In genomic region chr2L:14706194-14706593, dm6 we compare ENCODE assay signal across 6 fruit fly cellular contexts.
TF ChIP-seq lines count a peak whose summit lies in the region.

No protein-coding gene starts in this region.

- peak; percentile 98 to 99 for TF ChIP-seq CTCF in S2 (optimal IDR thresholded peaks at IDR 0.05; lab: Kevin White, UChicago)
- TF ChIP-seq CTCF in whole organism, embryonic (GFP tag; optimal IDR thresholded peaks at IDR 0.05; lab: Kevin White, UChicago): peak; percentile 100

TF ChIP-seq in whole organism, adult, 20 proteins besides CTCF, POLR2A, EP300 and RAD21 (continues in another document):
- TF ChIP-seq Mnt (GFP tag; optimal IDR thresholded peaks at IDR 0.05; lab: Kevin White, UChicago): peak; percentile 23
- no peak for TF ChIP-seq tj (GFP tag; optimal IDR thresholded peaks at IDR 0.05; lab: Kevin White, UChicago)
- TF ChIP-seq ovo (GFP tag; optimal IDR thresholded peaks at IDR 0.05; lab: Kevin White, UChicago): peak; percentile 27
- TF ChIP-seq CG7045 (GFP tag; optimal IDR thresholded peaks at IDR 0.05; lab: Kevin White, UChicago): peak; percentile 35
- TF ChIP-seq CG11617 (GFP tag; optimal IDR thresholded peaks at IDR 0.05; lab: Kevin White, UChicago): no peak
- no peak for TF ChIP-seq cnc (optimal IDR thresholded peaks at IDR 0.05; lab: Kevin White, UChicago)
- TF ChIP-seq Clk (GFP tag; optimal IDR thresholded peaks at IDR 0.05; lab: Kevin White, UChicago): no peak
- TF ChIP-seq bab1 (GFP tag; optimal IDR thresholded peaks at IDR 0.05; lab: Kevin White, UChicago): peak; percentile 81
- TF ChIP-seq CG5204 (GFP tag; optimal IDR thresholded peaks at IDR 0.05; lab: Kevin White, UChicago): peak; percentile 49
- TF ChIP-seq CG1620 (GFP tag; optimal IDR thresholded peaks at IDR 0.05; lab: Kevin White, UChicago): peak; percentile 74
- peak; percentile 85 for TF ChIP-seq Hr96 (GFP tag; optimal IDR thresholded peaks at IDR 0.05; lab: Kevin White, UChicago)
- TF ChIP-seq CG33017 (tag; optimal IDR thresholded peaks at IDR 0.05; lab: Kevin White, UChicago): no peak
- TF ChIP-seq CG7101 (tag; optimal IDR thresholded peaks at IDR 0.05; lab: Kevin White, UChicago): peak; percentile 46
- TF ChIP-seq cic (GFP tag; optimal IDR thresholded peaks at IDR 0.05; lab: Kevin White, UChicago): no peak
- TF ChIP-seq toe (GFP tag; optimal IDR thresholded peaks at IDR 0.05; lab: Kevin White, UChicago): peak; percentile 78
- peak; percentile 16 for TF ChIP-seq CG14711 (tag; optimal IDR thresholded peaks at IDR 0.05; lab: Kevin White, UChicago)
- TF ChIP-seq CG12768 (GFP tag; optimal IDR thresholded peaks at IDR 0.05; lab: Kevin White, UChicago): peak; percentile 17
- peak; percentile 54 for TF ChIP-seq pad (GFP tag; optimal IDR thresholded peaks at IDR 0.05; lab: Kevin White, UChicago)

TF ChIP-seq in whole organism, embryonic, 481 proteins besides CTCF, POLR2A, EP300 and RAD21 (continues in another document):
- TF ChIP-seq CG5180 (GFP tag; optimal IDR thresholded peaks at IDR 0.05; lab: Kevin White, UChicago): peak; percentile 31
- TF ChIP-seq lilli (GFP tag; optimal IDR thresholded peaks at IDR 0.05; lab: Kevin White, UChicago): peak; percentile 76
- peak; percentile 15 for TF ChIP-seq Oli (tag; optimal IDR thresholded peaks at IDR 0.05; lab: Kevin White, UChicago)
- peak; percentile 46 to 50 for TF ChIP-seq Hr51 (GFP tag; optimal IDR thresholded peaks at IDR 0.05; lab: Kevin White, UChicago)
- no peak for TF ChIP-seq tna (GFP tag; IDR thresholded peaks at IDR 0.05; lab: Robert Waterston, UW; ENCODE audit: partially characterized antibody)
- peak; percentile 29 for TF ChIP-seq HHEX (GFP tag; optimal IDR thresholded peaks at IDR 0.05; lab: Kevin White, UChicago)
- peak; percentile 13 for TF ChIP-seq grn (GFP tag; optimal IDR thresholded peaks at IDR 0.05; lab: Kevin White, UChicago)
- peak; percentile 62 for TF ChIP-seq CG9727 (GFP tag; optimal IDR thresholded peaks at IDR 0.05; lab: Kevin White, UChicago)
- peak; percentile 11 for TF ChIP-seq CrebB (tag; optimal IDR thresholded peaks at IDR 0.05; lab: Kevin White, UChicago)
- TF ChIP-seq Atf6 (GFP tag; IDR thresholded peaks at IDR 0.05; lab: Robert Waterston, UW): no peak; the same call in 1 of the 2 replicates
- peak; percentile 59 for TF ChIP-seq HmgD (GFP tag; optimal IDR thresholded peaks at IDR 0.05; lab: Kevin White, UChicago)
- peak; percentile 43; the same call in 1 of the 3 replicates for TF ChIP-seq sr (GFP tag; IDR thresholded peaks at IDR 0.05; lab: Robert Waterston, UW)
- TF ChIP-seq CG10209 (GFP tag; optimal IDR thresholded peaks at IDR 0.05; lab: Kevin White, UChicago): peak; percentile 50
- TF ChIP-seq CHES-1-like (GFP tag; optimal IDR thresholded peaks at IDR 0.05; lab: Kevin White, UChicago): peak; percentile 51
- TF ChIP-seq Stat92E (GFP tag; optimal IDR thresholded peaks at IDR 0.05; lab: Kevin White, UChicago): no peak
- no peak for TF ChIP-seq HLH4C (GFP tag; IDR thresholded peaks at IDR 0.05; lab: Robert Waterston, UW; ENCODE audit: partially characterized antibody)
- peak; percentile 36 for TF ChIP-seq CG8089 (GFP tag; optimal IDR thresholded peaks at IDR 0.05; lab: Kevin White, UChicago)
- TF ChIP-seq CoRest (tag; optimal IDR thresholded peaks at IDR 0.05; lab: Kevin White, UChicago): peak; percentile 59

TF ChIP-seq in whole organism, prepupa, 60 proteins besides CTCF, POLR2A, EP300 and RAD21 (continues in another document):
- peak; percentile 55 for TF ChIP-seq Ets21C (GFP tag; optimal IDR thresholded peaks at IDR 0.05; lab: Kevin White, UChicago)
- 0 out of 2 replicates have a peak, but pooled peaks have one; percentile 22 for TF ChIP-seq CG11294 (GFP tag; IDR thresholded peaks at IDR 0.05; lab: Robert Waterston, UW)
- TF ChIP-seq OdsH (GFP tag; optimal IDR thresholded peaks at IDR 0.05; lab: Kevin White, UChicago): peak; percentile 44
- peak in 1 of 2 experiments; percentile 28 for TF ChIP-seq salr (GFP tag; optimal IDR thresholded peaks at IDR 0.05; lab: Kevin White, UChicago)
- 0 out of 3 replicates have a peak, but pooled peaks have one; percentile 40 for TF ChIP-seq CG6163 (GFP tag; IDR thresholded peaks at IDR 0.05; lab: Robert Waterston, UW)
- peak; percentile 42 for TF ChIP-seq CG8319 (GFP tag; optimal IDR thresholded peaks at IDR 0.05; lab: Kevin White, UChicago)
- TF ChIP-seq CG8119 (GFP tag; IDR thresholded peaks at IDR 0.05; lab: Robert Waterston, UW): no peak
- TF ChIP-seq Smox (GFP tag; optimal IDR thresholded peaks at IDR 0.05; lab: Kevin White, UChicago): peak; percentile 34
- TF ChIP-seq CG7368 (GFP tag; optimal IDR thresholded peaks at IDR 0.05; lab: Kevin White, UChicago): no peak
- peak; percentile 43 for TF ChIP-seq Eip75B (GFP tag; optimal IDR thresholded peaks at IDR 0.05; lab: Kevin White, UChicago)
- peak; percentile 14 for TF ChIP-seq Sox102F (GFP tag; optimal IDR thresholded peaks at IDR 0.05; lab: Kevin White, UChicago)
- peak; percentile 21 for TF ChIP-seq Sox14 (GFP tag; optimal IDR thresholded peaks at IDR 0.05; lab: Kevin White, UChicago)
- TF ChIP-seq spab (GFP tag; optimal IDR thresholded peaks at IDR 0.05; lab: Kevin White, UChicago): no peak
- TF ChIP-seq CG6854 (GFP tag; optimal IDR thresholded peaks at IDR 0.05; lab: Kevin White, UChicago): no peak
- TF ChIP-seq CG6792 (GFP tag; optimal IDR thresholded peaks at IDR 0.05; lab: Kevin White, UChicago): peak; percentile 23
- TF ChIP-seq Eip93F (GFP tag; optimal IDR thresholded peaks at IDR 0.05; lab: Kevin White, UChicago): no peak
- peak; percentile 41 for TF ChIP-seq pdm3 (GFP tag; optimal IDR thresholded peaks at IDR 0.05; lab: Kevin White, UChicago)
- peak; percentile 53 for TF ChIP-seq Hr4 (GFP tag; optimal IDR thresholded peaks at IDR 0.05; lab: Kevin White, UChicago)
- TF ChIP-seq Eip78C (GFP tag; lab: Kevin White, UChicago): peak; percentile 90

TF ChIP-seq in whole organism, pupa, 21 proteins besides CTCF, POLR2A, EP300 and RAD21:
- TF ChIP-seq CG8159 (tag; optimal IDR thresholded peaks at IDR 0.05; lab: Kevin White, UChicago) (no peak), CG34367 (tag; optimal IDR thresholded peaks at IDR 0.05; lab: Kevin White, UChicago) (no peak), Snoo (tag; optimal IDR thresholded peaks at IDR 0.05; lab: Kevin White, UChicago) (peak; percentile 47), CG12605 (GFP tag; IDR thresholded peaks at IDR 0.05; lab: Robert Waterston, UW) (no peak), CG10348 (GFP tag; IDR thresholded peaks at IDR 0.05; lab: Robert Waterston, UW) (no peak), CG14655 (GFP tag; optimal IDR thresholded peaks at IDR 0.05; lab: Kevin White, UChicago) (no peak), Pif1A (GFP tag; optimal IDR thresholded peaks at IDR 0.05; lab: Kevin White, UChicago) (no peak), fd96Ca (GFP tag; IDR thresholded peaks at IDR 0.05; lab: Robert Waterston, UW) (no peak), CG15710 (tag; optimal IDR thresholded peaks at IDR 0.05; lab: Kevin White, UChicago) (no peak), CG8301 (tag; optimal IDR thresholded peaks at IDR 0.05; lab: Kevin White, UChicago) (no peak), CG32121 (GFP tag; IDR thresholded peaks at IDR 0.05; lab: Robert Waterston, UW) (no peak), CG4496 (GFP tag; IDR thresholded peaks at IDR 0.05; lab: Robert Waterston, UW) (peak; percentile 77; the same call in 2 of the 3 replicates), EcR (GFP tag; optimal IDR thresholded peaks at IDR 0.05; lab: Kevin White, UChicago) (no peak), CG13204 (GFP tag; optimal IDR thresholded peaks at IDR 0.05; lab: Kevin White, UChicago) (no peak), Pif1B (GFP tag; optimal IDR thresholded peaks at IDR 0.05; lab: Kevin White, UChicago) (no peak), rn (GFP tag; IDR thresholded peaks at IDR 0.05; lab: Robert Waterston, UW) (0 out of 2 replicates have a peak, but pooled peaks have one; percentile 22), CG9948 (tag; optimal IDR thresholded peaks at IDR 0.05; lab: Kevin White, UChicago) (no peak), D1 (tag; optimal IDR thresholded peaks at IDR 0.05; lab: Kevin White, UChicago) (peak; percentile 82), gl (tag; optimal IDR thresholded peaks at IDR 0.05; lab: Kevin White, UChicago) (no peak), CG17806 (tag; optimal IDR thresholded peaks at IDR 0.05; lab: Kevin White, UChicago) (no peak), Ets98B (GFP tag; IDR thresholded peaks at IDR 0.05; lab: Robert Waterston, UW) (no peak)

TF ChIP-seq in whole organism, wandering third instar larva, 38 proteins besides CTCF, POLR2A, EP300 and RAD21 (continues in another document):
- TF ChIP-seq psq (GFP tag; optimal IDR thresholded peaks at IDR 0.05; lab: Kevin White, UChicago) (peak; percentile 55), Hnf4 (GFP tag; optimal IDR thresholded peaks at IDR 0.05; lab: Kevin White, UChicago) (peak; percentile 67), Jra (GFP tag; optimal IDR thresholded peaks at IDR 0.05; lab: Kevin White, UChicago) (peak; percentile 61), fru (GFP tag; optimal IDR thresholded peaks at IDR 0.05; lab: Kevin White, UChicago) (peak; percentile 69), CG32264 (GFP tag; optimal IDR thresholded peaks at IDR 0.05; lab: Kevin White, UChicago) (peak; percentile 61), Hr78 (GFP tag; optimal IDR thresholded peaks at IDR 0.05; lab: Kevin White, UChicago) (no peak), Hr83 (GFP tag; optimal IDR thresholded peaks at IDR 0.05; lab: Kevin White, UChicago; ENCODE audit: poor library complexity, severe bottlenecking) (peak; percentile 92), CrebA (GFP tag; optimal IDR thresholded peaks at IDR 0.05; lab: Kevin White, UChicago; ENCODE audit: borderline replicate concordance) (no peak), Sp1 (GFP tag; optimal IDR thresholded peaks at IDR 0.05; lab: Kevin White, UChicago) (no peak), ey (GFP tag; optimal IDR thresholded peaks at IDR 0.05; lab: Kevin White, UChicago) (peak; percentile 68), Dfd (GFP tag; optimal IDR thresholded peaks at IDR 0.05; lab: Kevin White, UChicago) (no peak), Mio (GFP tag; optimal IDR thresholded peaks at IDR 0.05; lab: Kevin White, UChicago) (peak; percentile 2), Rel (GFP tag; optimal IDR thresholded peaks at IDR 0.05; lab: Kevin White, UChicago) (no peak), Rel (tag; optimal IDR thresholded peaks at IDR 0.05; lab: Kevin White, UChicago) (peak; percentile 16), lola (GFP tag; optimal IDR thresholded peaks at IDR 0.05; lab: Kevin White, UChicago) (no peak), Abd-B (GFP tag; optimal IDR thresholded peaks at IDR 0.05; lab: Kevin White, UChicago) (no peak), Vsx2 (GFP tag; optimal IDR thresholded peaks at IDR 0.05; lab: Kevin White, UChicago; ENCODE audit: partially characterized antibody) (no peak), jim (GFP tag; optimal IDR thresholded peaks at IDR 0.05; lab: Kevin White, UChicago) (peak; percentile 20), CG9705 (GFP tag; optimal IDR thresholded peaks at IDR 0.05; lab: Kevin White, UChicago) (peak; percentile 40), brk (GFP tag; optimal IDR thresholded peaks at IDR 0.05; lab: Kevin White, UChicago) (peak; percentile 1), GATAd (GFP tag; optimal IDR thresholded peaks at IDR 0.05; lab: Kevin White, UChicago) (no peak), h (GFP tag; optimal IDR thresholded peaks at IDR 0.05; lab: Kevin White, UChicago) (peak; percentile 81), HLH106 (tag; optimal IDR thresholded peaks at IDR 0.05; lab: Kevin White, UChicago) (peak; percentile 62)
